Worm (Caenorhabditis elegans) whole organism, L4 larva: ENCODE measurements around the gene C18D4.12.

ENCODE experiments used
- aly-2 ChIP-seq: sonication (generic microtip); optimal IDR thresholded peaks from 2 replicates; lab custom pipeline; 2018; ENCODE audit warnings: missing biosample characterization, missing genetic modification characterization
- nhr-11 ChIP-seq: fragments of 150-350 bp; optimal IDR thresholded peaks from 2 replicates; lab custom pipeline; 2014; ENCODE audit warnings: missing biosample characterization, missing genetic modification characterization

DNA sequence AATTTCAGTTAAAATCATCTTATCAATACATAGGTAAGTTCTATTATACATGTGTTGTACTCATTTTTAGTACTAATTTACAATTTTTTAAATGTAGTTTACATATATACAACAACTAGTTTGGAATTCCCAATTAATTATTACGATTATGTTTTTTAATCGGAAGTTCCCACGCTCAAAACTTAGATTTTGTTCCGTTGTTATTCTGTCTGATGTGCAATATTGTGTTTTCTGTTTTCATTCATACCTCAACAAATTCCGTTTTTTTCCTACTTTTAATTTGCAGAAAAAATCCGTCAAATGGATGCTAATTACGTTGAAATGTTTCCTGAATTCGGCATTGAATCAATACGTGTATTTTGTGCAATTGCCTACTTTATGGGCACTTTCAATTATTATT, 24.1 kb downstream of the C18D4.12 start, which contains the start of gene srw-31:
- no peak for TF ChIP-seq aly-2 (tag; lab: Kevin White, UChicago)
- no peak for TF ChIP-seq nhr-11 (tag; lab: Kevin White, UChicago)
